Worm (Caenorhabditis elegans) whole organism, early embryonic: Measurements from ENCODE around the gene pals-40.

Experiments used
- B0310.2 ChIP-seq: sonication (generic microtip); optimal IDR thresholded peaks from 2 replicates; lab custom pipeline; 2016; ENCODE audit warnings: mild to moderate bottlenecking, missing genetic modification characterization, missing compliant biosample characterization
- F13C5.2 ChIP-seq: sonication (generic microtip); optimal IDR thresholded peaks from 2 replicates; lab custom pipeline; 2017; ENCODE audit warnings: mild to moderate bottlenecking, missing genetic modification characterization, inconsistent platforms, missing compliant biosample characterization
- aly-1 ChIP-seq: sonication (generic microtip); optimal IDR thresholded peaks from 2 replicates; lab custom pipeline; 2016; ENCODE audit warnings: missing genetic modification characterization, missing compliant biosample characterization
- ama-1 ChIP-seq: fragments of 150-350 bp; optimal IDR thresholded peaks from 2 replicates; lab custom pipeline; 2014
- ceh-13 ChIP-seq: fragments of 200-800 bp; sonication (Bioruptor generic); optimal IDR thresholded peaks from 2 replicates; lab custom pipeline; 2018; ENCODE audit warnings: mild to moderate bottlenecking, missing genetic modification characterization, missing compliant biosample characterization
- ceh-36 ChIP-seq: sonication (generic microtip); optimal IDR thresholded peaks from 2 replicates; lab custom pipeline; 2016; ENCODE audit warnings: missing genetic modification characterization, inconsistent platforms, missing compliant biosample characterization
- ets-7 ChIP-seq: sonication (generic microtip); optimal IDR thresholded peaks from 2 replicates; lab custom pipeline; 2016; ENCODE audit warnings: missing genotype, missing genetic modification characterization, missing compliant biosample characterization
- flt-1 ChIP-seq: fragments of 200-800 bp; sonication (Bioruptor generic); IDR thresholded peaks from 2 replicates; pipeline ENCODE4 v1.3.6; 2022; ENCODE audit warnings: missing genetic modification characterization, missing compliant biosample characterization
- hmbx-1 ChIP-seq: sonication (generic microtip); optimal IDR thresholded peaks from 2 replicates; lab custom pipeline; 2016; ENCODE audit warnings: mild to moderate bottlenecking, missing genetic modification characterization, missing compliant biosample characterization
- hmg-4 ChIP-seq: fragments of 200-800 bp; sonication (Bioruptor generic); optimal IDR thresholded peaks from 2 replicates; lab custom pipeline; 2018; ENCODE audit warnings: mild to moderate bottlenecking, missing genetic modification characterization, missing compliant biosample characterization
- hnd-1 ChIP-seq: sonication (generic microtip); optimal IDR thresholded peaks from 2 replicates; lab custom pipeline; 2016; ENCODE audit warnings: missing genetic modification characterization, missing compliant biosample characterization
- pes-1 ChIP-seq: fragments of 200-800 bp; sonication (Bioruptor generic); IDR thresholded peaks from 2 replicates; pipeline ENCODE4 v1.3.6; 2022; ENCODE audit warnings: missing genetic modification reagents, missing genetic modification characterization, missing compliant biosample characterization
- scrt-1 ChIP-seq: fragments of 200-800 bp; sonication (Bioruptor generic); IDR thresholded peaks from 2 replicates; pipeline ENCODE4 v1.3.6; 2022; ENCODE audit warnings: missing genetic modification characterization, missing compliant biosample characterization
- sea-1 ChIP-seq: fragments of 200-800 bp; sonication (Bioruptor generic); conservative IDR thresholded peaks from 2 replicates; pipeline ENCODE4 v1.3.6; 2022; ENCODE audit warnings: missing genetic modification characterization, missing compliant biosample characterization
- tbx-11 ChIP-seq: fragments of 200-800 bp; sonication (Bioruptor generic); IDR thresholded peaks from 2 replicates; pipeline ENCODE4 v1.3.6; 2022; ENCODE audit warnings: missing genetic modification characterization, missing compliant biosample characterization
- tbx-37 ChIP-seq: fragments of 200-800 bp; sonication (Bioruptor generic); conservative IDR thresholded peaks from 2 replicates; pipeline ENCODE4 v1.3.6; 2022; ENCODE audit warnings: missing genetic modification reagents, missing genetic modification characterization, missing compliant biosample characterization
- tra-4 ChIP-seq: sonication (generic microtip); optimal IDR thresholded peaks from 2 replicates; lab custom pipeline; 2017; ENCODE audit warnings: missing genetic modification characterization, missing compliant biosample characterization

pals-40 gene

DNA sequence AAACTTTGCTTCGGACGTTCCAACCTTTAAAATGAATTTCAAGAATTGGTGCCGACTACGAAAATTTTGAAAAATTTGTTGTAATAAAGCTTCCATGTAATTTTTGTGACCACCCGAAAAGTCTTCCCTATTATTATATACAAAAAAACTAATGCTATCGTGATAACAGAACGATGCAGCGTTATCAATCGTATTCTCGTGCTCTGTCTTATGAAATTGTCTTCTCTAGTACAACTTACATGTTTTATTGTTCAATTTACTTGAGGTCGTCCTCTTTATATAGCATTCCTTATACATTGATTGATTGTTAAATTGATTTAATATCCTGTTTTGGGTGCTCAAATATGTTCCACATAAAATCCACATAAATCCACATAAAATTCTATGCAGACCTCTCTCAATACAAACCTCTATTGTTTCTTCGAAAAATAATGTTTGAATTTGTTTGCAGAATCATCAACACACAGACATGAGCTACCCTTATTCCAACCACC, 23.7 kb upstream of the pals-40 start, which contains the start of gene pals-19:
Gene pals-19 (plus strand): TSS at position 444 of the 494 bp plus-strand sequence.
- no peak for TF ChIP-seq aly-1 (tag; lab: Kevin White, UChicago)

DNA sequence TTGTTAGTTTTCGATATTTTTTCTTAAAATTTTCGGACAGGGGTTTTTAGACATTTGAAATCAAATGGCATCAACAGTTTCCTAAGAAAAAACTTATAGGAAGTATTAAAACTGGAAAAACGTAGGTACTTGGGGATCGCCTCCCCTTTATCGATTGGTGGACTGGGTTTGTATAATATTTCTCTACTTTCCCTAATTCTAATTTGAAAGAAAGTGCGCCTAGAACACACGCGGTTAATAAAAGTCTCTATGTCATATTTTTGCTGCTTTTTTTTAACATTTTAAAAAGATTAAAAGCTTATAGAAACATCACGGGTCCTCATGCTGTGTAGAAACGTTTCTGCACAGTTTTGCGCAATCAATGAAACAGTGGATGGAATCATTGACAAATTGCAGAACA, 21.9 kb upstream of the pals-40 start, which contains the start of gene pals-16:
Gene pals-16 (plus strand): TSS at position 301 of the 400 bp plus-strand sequence.
- TF ChIP-seq tbx-11 (no peak), B0310.2 (tag; lab: Kevin White, UChicago) (no peak), flt-1 (GFP tag; lab: Robert Waterston, UW) (no peak), ceh-36 (tag; lab: Kevin White, UChicago) (no peak), tra-4 (no peak)

- TF ChIP-seq pes-1 (GFP tag; lab: Robert Waterston, UW) (no peak), sea-1 (GFP tag; lab: Robert Waterston, UW) (no peak), hmbx-1 (no peak), hnd-1 (tag; lab: Kevin White, UChicago) (no peak), scrt-1 (GFP tag; lab: Robert Waterston, UW) (no peak), ceh-13 (no peak)
Measured at ce11 chrIII:1398183-1398582, 20.4 kb upstream of the pals-40 start.

DNA sequence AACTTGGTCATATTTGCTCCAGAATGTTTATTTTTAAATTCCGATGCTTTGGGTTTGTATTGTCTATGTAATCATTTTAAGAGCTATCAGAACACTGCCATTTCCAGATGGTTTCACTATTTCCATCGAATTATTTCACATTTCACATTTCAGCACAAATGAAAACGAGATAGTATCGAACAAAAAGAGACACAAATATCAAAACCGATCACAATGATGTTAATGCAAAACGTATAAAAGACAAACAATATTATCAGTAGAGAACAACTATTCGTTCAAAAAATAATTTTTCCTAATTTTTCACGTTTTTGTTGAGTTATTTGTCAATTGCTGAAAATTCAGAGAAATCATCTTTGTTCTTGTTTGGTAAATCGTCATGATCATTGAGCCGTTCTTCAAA, 17.6 kb upstream of the pals-40 start:
- TF ChIP-seq tra-4, result no peak
- no peak for TF ChIP-seq B0310.2 (tag; lab: Kevin White, UChicago)
- TF ChIP-seq ets-7 (tag; lab: Kevin White, UChicago), result no peak
- no peak for TF ChIP-seq sea-1 (GFP tag; lab: Robert Waterston, UW)
- no peak for TF ChIP-seq hnd-1 (tag; lab: Kevin White, UChicago)
- TF ChIP-seq tbx-37 (GFP tag; lab: Robert Waterston, UW), result no peak
- TF ChIP-seq F13C5.2 (tag; lab: Kevin White, UChicago), result no peak
- TF ChIP-seq hmbx-1, result no peak

- TF ChIP-seq tbx-11, result no peak
- TF ChIP-seq tra-4, result no peak
- TF ChIP-seq hmbx-1, result no peak
- TF ChIP-seq hmg-4 (GFP tag; lab: Kevin White, UChicago), result no peak
- TF ChIP-seq ama-1 (lab: Kevin White, UChicago), result no peak
- no peak for TF ChIP-seq F13C5.2 (tag; lab: Kevin White, UChicago)
- TF ChIP-seq pes-1 (GFP tag; lab: Robert Waterston, UW), result no peak
- TF ChIP-seq ceh-36 (tag; lab: Kevin White, UChicago), result no peak
- TF ChIP-seq flt-1 (GFP tag; lab: Robert Waterston, UW), result no peak
- no peak for TF ChIP-seq hnd-1 (tag; lab: Kevin White, UChicago)
- no peak for TF ChIP-seq ceh-13
- no peak for TF ChIP-seq B0310.2 (tag; lab: Kevin White, UChicago)
- no peak for TF ChIP-seq scrt-1 (GFP tag; lab: Robert Waterston, UW)
- no peak for TF ChIP-seq tbx-37 (GFP tag; lab: Robert Waterston, UW)
Measured at ce11 chrIII:1392763-1393162, 15.0 kb upstream of the pals-40 start.

ce11 chrIII:1391752-1392151, 13.9 kb upstream of the pals-40 start, which contains the start of gene pals-17:
Gene pals-17, minus strand, starts transcription at chrIII:1391852.
- TF ChIP-seq B0310.2 (tag; lab: Kevin White, UChicago) (no peak), aly-1 (tag; lab: Kevin White, UChicago) (no peak), tbx-37 (GFP tag; lab: Robert Waterston, UW) (no peak), scrt-1 (GFP tag; lab: Robert Waterston, UW) (no peak), F13C5.2 (tag; lab: Kevin White, UChicago) (no peak), hmbx-1 (no peak), ets-7 (tag; lab: Kevin White, UChicago) (no peak), flt-1 (GFP tag; lab: Robert Waterston, UW) (no peak)

- TF ChIP-seq tbx-11 (no peak), ama-1 (lab: Kevin White, UChicago) (no peak), scrt-1 (GFP tag; lab: Robert Waterston, UW) (no peak), pes-1 (GFP tag; lab: Robert Waterston, UW) (no peak), ets-7 (tag; lab: Kevin White, UChicago) (no peak), B0310.2 (tag; lab: Kevin White, UChicago) (no peak), aly-1 (tag; lab: Kevin White, UChicago) (no peak), hmg-4 (GFP tag; lab: Kevin White, UChicago) (no peak)
Measured at ce11 chrIII:1389988-1390387, 12.2 kb upstream of the pals-40 start.

DNA sequence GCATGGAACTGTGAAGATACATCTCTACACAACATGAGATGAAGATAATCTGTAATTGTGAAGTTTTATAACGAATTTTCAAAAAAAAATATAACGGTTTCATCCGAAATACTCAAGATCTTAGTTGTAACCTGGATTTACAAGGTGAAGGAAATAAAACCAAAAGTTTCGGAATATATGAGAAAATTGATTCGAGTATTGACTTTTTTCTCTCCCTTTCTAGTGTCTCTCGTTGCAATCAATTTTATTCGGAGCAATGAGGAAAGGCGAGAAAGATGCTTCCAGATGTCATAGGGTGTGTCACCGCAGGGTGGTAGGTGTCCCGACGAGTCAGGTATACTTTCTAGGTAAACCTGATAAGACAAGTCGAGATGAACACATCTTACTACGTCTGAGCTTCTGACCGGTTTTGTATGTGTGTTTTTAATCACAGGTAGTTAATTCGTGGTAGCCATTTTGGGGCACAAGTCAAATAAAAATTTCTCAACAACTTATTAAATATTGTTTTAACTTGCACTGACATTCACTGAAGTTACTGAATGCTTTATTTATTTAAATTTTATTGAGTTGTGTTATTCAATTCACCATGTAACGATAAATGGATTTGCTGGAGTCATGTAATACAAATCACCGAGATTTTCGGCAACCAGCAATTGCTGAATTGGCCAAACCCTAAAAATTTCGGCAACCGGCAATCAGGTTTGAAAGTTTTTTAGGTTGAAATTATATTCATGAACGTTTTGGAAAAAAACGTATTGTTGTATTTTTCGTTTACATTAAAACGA, 10.7 kb upstream of the pals-40 start, which contains the start of gene pals-20:
Gene pals-20 (minus strand): TSS at position 51 of the 785 bp plus-strand sequence.
- no peak for TF ChIP-seq F13C5.2 (tag; lab: Kevin White, UChicago)
- TF ChIP-seq hmg-4 (GFP tag; lab: Kevin White, UChicago), result no peak
- no peak for TF ChIP-seq tra-4
- no peak for TF ChIP-seq aly-1 (tag; lab: Kevin White, UChicago)
- TF ChIP-seq tbx-37 (GFP tag; lab: Robert Waterston, UW), result no peak
- no peak for TF ChIP-seq ama-1 (lab: Kevin White, UChicago)
- TF ChIP-seq B0310.2 (tag; lab: Kevin White, UChicago), result no peak
- TF ChIP-seq scrt-1 (GFP tag; lab: Robert Waterston, UW), result no peak
- no peak for TF ChIP-seq flt-1 (GFP tag; lab: Robert Waterston, UW)
- no peak for TF ChIP-seq hnd-1 (tag; lab: Kevin White, UChicago)
- TF ChIP-seq ceh-36 (tag; lab: Kevin White, UChicago), result no peak
- no peak for TF ChIP-seq sea-1 (GFP tag; lab: Robert Waterston, UW)
